Fruit fly (Drosophila melanogaster): ENCODE results near the gene Pdk1.

The Pdk1 gene

dm6 chr3L:129311-129816 is at the start of gene Pdk1:
Gene Pdk1, plus strand, starts transcription at chr3L:129450.
- no peak for TF ChIP-seq Myc (optimal IDR thresholded peaks at IDR 0.05)

- TF ChIP-seq Myc (optimal IDR thresholded peaks at IDR 0.05) = no peak
These were observed 46.3 kb upstream of the Pdk1 start for dm6 chr3L:82929-83328.

dm6 chr3L:85204-85811 is 43.9 kb upstream of the Pdk1 start:
- TF ChIP-seq Myc (optimal IDR thresholded peaks at IDR 0.05) (no peak), h (optimal IDR thresholded peaks at IDR 0.05) (no peak), Sin3A (optimal IDR thresholded peaks at IDR 0.05) (no peak), insv (optimal IDR thresholded peaks at IDR 0.05) (no peak), psq (optimal IDR thresholded peaks at IDR 0.05) (no peak), ttk (optimal IDR thresholded peaks at IDR 0.05) (no peak)

dm6 chr3L:86937-87336 is 42.3 kb upstream of the Pdk1 start:
- TF ChIP-seq insv (optimal IDR thresholded peaks at IDR 0.05) = no peak
- no peak for TF ChIP-seq psq (optimal IDR thresholded peaks at IDR 0.05)
- TF ChIP-seq h (optimal IDR thresholded peaks at IDR 0.05) = no peak
- no peak for TF ChIP-seq Sin3A (optimal IDR thresholded peaks at IDR 0.05)
- TF ChIP-seq ttk (optimal IDR thresholded peaks at IDR 0.05) = no peak
- no peak for TF ChIP-seq Myc (optimal IDR thresholded peaks at IDR 0.05)

- TF ChIP-seq Sin3A (optimal IDR thresholded peaks at IDR 0.05) (no peak), Myc (optimal IDR thresholded peaks at IDR 0.05) (no peak), ttk (optimal IDR thresholded peaks at IDR 0.05) (no peak), insv (optimal IDR thresholded peaks at IDR 0.05) (no peak), h (optimal IDR thresholded peaks at IDR 0.05) (no peak)
These were observed 38.4 kb upstream of the Pdk1 start for dm6 chr3L:90885-91284.

dm6 chr3L:91933-92332 is 37.3 kb upstream of the Pdk1 start:
- TF ChIP-seq Sin3A (optimal IDR thresholded peaks at IDR 0.05) (no peak), Myc (optimal IDR thresholded peaks at IDR 0.05) (no peak), ttk (optimal IDR thresholded peaks at IDR 0.05) (no peak), insv (optimal IDR thresholded peaks at IDR 0.05) (no peak), h (optimal IDR thresholded peaks at IDR 0.05) (no peak), psq (optimal IDR thresholded peaks at IDR 0.05) (no peak)

- no peak for TF ChIP-seq Sin3A (optimal IDR thresholded peaks at IDR 0.05)
- no peak for TF ChIP-seq ttk (optimal IDR thresholded peaks at IDR 0.05)
- TF ChIP-seq insv (optimal IDR thresholded peaks at IDR 0.05) = no peak
- TF ChIP-seq Myc (optimal IDR thresholded peaks at IDR 0.05) = no peak
- no peak for TF ChIP-seq h (optimal IDR thresholded peaks at IDR 0.05)
- no peak for TF ChIP-seq psq (optimal IDR thresholded peaks at IDR 0.05)
These were observed 35.7 kb upstream of the Pdk1 start for dm6 chr3L:93562-93961.

- TF ChIP-seq Myc (optimal IDR thresholded peaks at IDR 0.05) (no peak), psq (optimal IDR thresholded peaks at IDR 0.05) (no peak), insv (optimal IDR thresholded peaks at IDR 0.05) (no peak), Sin3A (optimal IDR thresholded peaks at IDR 0.05) (no peak), ttk (optimal IDR thresholded peaks at IDR 0.05) (no peak), h (optimal IDR thresholded peaks at IDR 0.05) (no peak)
These were observed 35.2 kb upstream of the Pdk1 start for dm6 chr3L:94062-94461.

dm6 chr3L:94866-95265 is 34.4 kb upstream of the Pdk1 start:
- TF ChIP-seq insv (optimal IDR thresholded peaks at IDR 0.05) = no peak
- no peak for TF ChIP-seq h (optimal IDR thresholded peaks at IDR 0.05)
- TF ChIP-seq Myc (optimal IDR thresholded peaks at IDR 0.05) = no peak
- no peak for TF ChIP-seq ttk (optimal IDR thresholded peaks at IDR 0.05)
- no peak for TF ChIP-seq Sin3A (optimal IDR thresholded peaks at IDR 0.05)
- TF ChIP-seq psq (optimal IDR thresholded peaks at IDR 0.05) = no peak

- no peak for TF ChIP-seq h (optimal IDR thresholded peaks at IDR 0.05)
- no peak for TF ChIP-seq Sin3A (optimal IDR thresholded peaks at IDR 0.05)
- no peak for TF ChIP-seq Myc (optimal IDR thresholded peaks at IDR 0.05)
- no peak for TF ChIP-seq ttk (optimal IDR thresholded peaks at IDR 0.05)
- TF ChIP-seq psq (optimal IDR thresholded peaks at IDR 0.05) = no peak
- no peak for TF ChIP-seq insv (optimal IDR thresholded peaks at IDR 0.05)
These were observed 33.7 kb upstream of the Pdk1 start for dm6 chr3L:95425-96139.

dm6 chr3L:97823-98222 is 31.4 kb upstream of the Pdk1 start:
- TF ChIP-seq Myc (optimal IDR thresholded peaks at IDR 0.05) (no peak), ttk (optimal IDR thresholded peaks at IDR 0.05) (no peak), insv (optimal IDR thresholded peaks at IDR 0.05) (no peak), Sin3A (optimal IDR thresholded peaks at IDR 0.05) (no peak), psq (optimal IDR thresholded peaks at IDR 0.05) (no peak), h (optimal IDR thresholded peaks at IDR 0.05) (no peak)

- TF ChIP-seq h (optimal IDR thresholded peaks at IDR 0.05) (no peak), insv (optimal IDR thresholded peaks at IDR 0.05) (no peak), Myc (optimal IDR thresholded peaks at IDR 0.05) (no peak), Sin3A (optimal IDR thresholded peaks at IDR 0.05) (no peak), psq (optimal IDR thresholded peaks at IDR 0.05) (no peak), ttk (optimal IDR thresholded peaks at IDR 0.05) (no peak)
These were observed 31.0 kb upstream of the Pdk1 start, which contains the start of gene CG12483 for dm6 chr3L:98275-98674. Gene CG12483, minus strand, starts transcription at chr3L:98375.

- TF ChIP-seq psq (optimal IDR thresholded peaks at IDR 0.05) = no peak
- TF ChIP-seq ttk (optimal IDR thresholded peaks at IDR 0.05) = no peak
- no peak for TF ChIP-seq Sin3A (optimal IDR thresholded peaks at IDR 0.05)
- TF ChIP-seq h (optimal IDR thresholded peaks at IDR 0.05) = no peak
- no peak for TF ChIP-seq insv (optimal IDR thresholded peaks at IDR 0.05)
- TF ChIP-seq Myc (optimal IDR thresholded peaks at IDR 0.05) = no peak
These were observed 25.2 kb upstream of the Pdk1 start for dm6 chr3L:104076-104475.
